Fruit fly (Drosophila melanogaster) whole organism, prepupa: ENCODE measurements around the gene CG12316.

Source experiments
- Blimp-1 ChIP-seq: fragments of 200-800 bp; sonication (Bioruptor generic); optimal IDR thresholded peaks from 3 replicates; lab custom pipeline; 2017; ENCODE audit warnings: missing biosample characterization, missing genetic modification characterization, mild to moderate bottlenecking, moderate library complexity, missing genetic modification reagents
- CG10631 ChIP-seq: fragments of 200-800 bp; sonication (Bioruptor generic); optimal IDR thresholded peaks from 2 replicates; lab custom pipeline; 2016; ENCODE audit warnings: missing biosample characterization, missing genetic modification characterization
- CG10669 ChIP-seq: fragments of 200-800 bp; sonication (Bioruptor generic); optimal IDR thresholded peaks from 3 replicates; lab custom pipeline; 2018; ENCODE audit warnings: missing biosample characterization, mild to moderate bottlenecking, missing genetic modification characterization, moderate library complexity
- CG11294 ChIP-seq: fragments of 200-800 bp; sonication (Bioruptor generic); IDR thresholded peaks from 2 replicates; pipeline ENCODE4 v1.3.6; 2022; ENCODE audit warnings: missing biosample characterization, missing genetic modification characterization
- CG11902 ChIP-seq: fragments of 200-800 bp; sonication (Bioruptor generic); optimal IDR thresholded peaks from 3 replicates; lab custom pipeline; 2016; ENCODE audit warnings: missing biosample characterization, missing genetic modification characterization
- CG15336 ChIP-seq: fragments of 200-800 bp; sonication (Bioruptor generic); IDR thresholded peaks from 2 replicates; pipeline ENCODE4 v1.3.6; 2022; ENCODE audit warnings: missing biosample characterization, missing genetic modification characterization
- CG1621 ChIP-seq: fragments of 200-800 bp; sonication (Bioruptor generic); optimal IDR thresholded peaks from 3 replicates; lab custom pipeline; 2018; ENCODE audit warnings: missing biosample characterization, mild to moderate bottlenecking, missing genetic modification characterization
- CG16779 ChIP-seq: fragments of 200-800 bp; sonication (Bioruptor generic); optimal IDR thresholded peaks from 3 replicates; lab custom pipeline; 2017; ENCODE audit warnings: missing biosample characterization, mild to moderate bottlenecking, missing genetic modification characterization
- CG3032 ChIP-seq: fragments of 200-800 bp; optimal IDR thresholded peaks from 2 replicates; lab custom pipeline; 2019; ENCODE audit warnings: missing biosample characterization, mild to moderate bottlenecking, missing genetic modification characterization, moderate library complexity
- CG31627 ChIP-seq: fragments of 200-800 bp; sonication (Bioruptor generic); optimal IDR thresholded peaks from 3 replicates; lab custom pipeline; 2016; ENCODE audit warnings: missing biosample characterization, missing genetic modification characterization
- CG3919 ChIP-seq: fragments of 200-800 bp; sonication (Bioruptor generic); optimal IDR thresholded peaks from 3 replicates; lab custom pipeline; 2016; ENCODE audit warnings: missing biosample characterization, missing genetic modification characterization
- CG4318 ChIP-seq: fragments of 200-800 bp; sonication (Bioruptor generic); optimal IDR thresholded peaks from 3 replicates; lab custom pipeline; 2017; ENCODE audit warnings: missing biosample characterization, mild to moderate bottlenecking, missing genetic modification characterization
- CG6792 ChIP-seq: fragments of 200-800 bp; sonication (Bioruptor generic); optimal IDR thresholded peaks from 3 replicates; lab custom pipeline; 2016; ENCODE audit warnings: missing biosample characterization, missing genetic modification characterization
- CG6808 ChIP-seq: fragments of 200-800 bp; sonication (Bioruptor generic); optimal IDR thresholded peaks from 3 replicates; lab custom pipeline; 2017; ENCODE audit warnings: missing biosample characterization, missing genetic modification characterization, mild to moderate bottlenecking, moderate library complexity, missing genetic modification reagents
- CG6854 ChIP-seq: fragments of 200-800 bp; sonication (Bioruptor generic); optimal IDR thresholded peaks from 2 replicates; lab custom pipeline; 2017; ENCODE audit warnings: missing biosample characterization, mild to moderate bottlenecking, missing genetic modification characterization
- CG8119 ChIP-seq: fragments of 200-800 bp; sonication (Bioruptor generic); IDR thresholded peaks from 3 replicates; pipeline ENCODE4 v1.3.6; 2022; ENCODE audit warnings: missing biosample characterization, missing genetic modification characterization
- CG8632 ChIP-seq: fragments of 200-800 bp; sonication (Bioruptor generic); optimal IDR thresholded peaks from 3 replicates; lab custom pipeline; 2016; ENCODE audit warnings: missing biosample characterization, missing genetic modification characterization
- CG9139 ChIP-seq: fragments of 200-800 bp; sonication (Bioruptor generic); optimal IDR thresholded peaks from 3 replicates; lab custom pipeline; 2017; ENCODE audit warnings: missing biosample characterization, mild to moderate bottlenecking, missing genetic modification characterization
- Eip75B ChIP-seq: fragments of 200-800 bp; sonication (Bioruptor generic); optimal IDR thresholded peaks from 3 replicates; lab custom pipeline; 2016; ENCODE audit warnings: missing biosample characterization, missing genetic modification characterization
- Eip78C ChIP-seq: fragments of 200-800 bp; sonication (Bioruptor generic); peaks from one replicate; lab custom pipeline; 2016; ENCODE audit warnings: missing biosample characterization, missing genetic modification characterization
- Eip93F ChIP-seq: fragments of 200-800 bp; sonication (Bioruptor generic); optimal IDR thresholded peaks from 2 replicates; lab custom pipeline; 2016; ENCODE audit warnings: missing biosample characterization, mild to moderate bottlenecking, missing genetic modification characterization
- Ets21C ChIP-seq: fragments of 200-800 bp; sonication (Bioruptor generic); optimal IDR thresholded peaks from 3 replicates; lab custom pipeline; 2016; ENCODE audit warnings: missing biosample characterization, missing genetic modification characterization
- Hr39 ChIP-seq: fragments of 200-800 bp; sonication (Bioruptor generic); optimal IDR thresholded peaks from 2 replicates; lab custom pipeline; 2016; ENCODE audit warnings: missing biosample characterization, missing genetic modification characterization
- Lpt ChIP-seq: fragments of 200-800 bp; sonication (Bioruptor generic); optimal IDR thresholded peaks from 3 replicates; lab custom pipeline; 2016; ENCODE audit warnings: missing biosample characterization, missing genetic modification characterization
- OdsH ChIP-seq: fragments of 200-800 bp; sonication (Bioruptor generic); optimal IDR thresholded peaks from 3 replicates; lab custom pipeline; 2016; ENCODE audit warnings: missing biosample characterization, missing genetic modification characterization
- Smox ChIP-seq: fragments of 200-800 bp; sonication (Bioruptor generic); optimal IDR thresholded peaks from 3 replicates; lab custom pipeline; 2016; ENCODE audit warnings: missing biosample characterization, missing genetic modification characterization
- Sox102F ChIP-seq: fragments of 200-800 bp; sonication (Bioruptor generic); optimal IDR thresholded peaks from 2 replicates; lab custom pipeline; 2016; ENCODE audit warnings: missing biosample characterization, mild to moderate bottlenecking, missing genetic modification characterization
- Sox14 ChIP-seq: fragments of 200-800 bp; sonication (Bioruptor generic); optimal IDR thresholded peaks from 3 replicates; lab custom pipeline; 2016; ENCODE audit warnings: missing biosample characterization, missing genetic modification characterization
- Sox15 ChIP-seq: fragments of 200-800 bp; sonication (Bioruptor generic); optimal IDR thresholded peaks from 3 replicates; lab custom pipeline; 2016; ENCODE audit warnings: missing biosample characterization, missing genetic modification characterization
- cyc ChIP-seq: fragments of 200-800 bp; sonication (Bioruptor generic); optimal IDR thresholded peaks from 3 replicates; lab custom pipeline; 2016; ENCODE audit warnings: missing biosample characterization, missing genetic modification characterization
- dsx ChIP-seq: fragments of 200-800 bp; optimal IDR thresholded peaks from 3 replicates; lab custom pipeline; 2019; ENCODE audit warnings: missing biosample characterization, mild to moderate bottlenecking, missing genetic modification characterization, moderate library complexity; ENCODE audit not compliant: poor library complexity, severe bottlenecking
- eg ChIP-seq: fragments of 200-800 bp; sonication (Bioruptor generic); IDR thresholded peaks from 3 replicates; pipeline ENCODE4 v1.3.6; 2022; ENCODE audit warnings: missing biosample characterization, missing genetic modification characterization
- fd59A ChIP-seq: fragments of 200-800 bp; sonication (Bioruptor generic); optimal IDR thresholded peaks from 2 replicates; lab custom pipeline; 2017; ENCODE audit warnings: missing biosample characterization, mild to moderate bottlenecking, missing genetic modification characterization, missing genetic modification reagents
- fd85E ChIP-seq: fragments of 200-800 bp; sonication (Bioruptor generic); optimal IDR thresholded peaks from 3 replicates; lab custom pipeline; 2016; ENCODE audit warnings: missing biosample characterization, missing genetic modification characterization
- fkh ChIP-seq: fragments of 200-800 bp; sonication (Bioruptor generic); optimal IDR thresholded peaks from 3 replicates; lab custom pipeline; 2017; ENCODE audit warnings: missing biosample characterization, mild to moderate bottlenecking, missing genetic modification characterization, moderate library complexity
- net ChIP-seq: fragments of 200-800 bp; sonication (Bioruptor generic); optimal IDR thresholded peaks from 3 replicates; lab custom pipeline; 2016; ENCODE audit warnings: missing biosample characterization, missing genetic modification characterization
- pdm3 ChIP-seq: fragments of 200-800 bp; sonication (Bioruptor generic); optimal IDR thresholded peaks from 3 replicates; lab custom pipeline; 2016; ENCODE audit warnings: missing biosample characterization, missing genetic modification characterization
- ss ChIP-seq, 2 experiments: fragments of 200-800 bp; sonication (Bioruptor generic); optimal IDR thresholded peaks; 2 replicates in 1 of 2; 3 replicates in 1 of 2; lab custom pipeline; 2017 to 2018; ENCODE audit warnings: mild to moderate bottlenecking in 2 of 2, missing biosample characterization in 2 of 2, missing genetic modification characterization in 2 of 2, moderate library complexity in 1 of 2
- svp ChIP-seq: fragments of 200-800 bp; sonication (Bioruptor generic); peaks from one replicate; lab custom pipeline; 2016; ENCODE audit warnings: missing biosample characterization, missing genetic modification characterization

CG12316 gene

DNA sequence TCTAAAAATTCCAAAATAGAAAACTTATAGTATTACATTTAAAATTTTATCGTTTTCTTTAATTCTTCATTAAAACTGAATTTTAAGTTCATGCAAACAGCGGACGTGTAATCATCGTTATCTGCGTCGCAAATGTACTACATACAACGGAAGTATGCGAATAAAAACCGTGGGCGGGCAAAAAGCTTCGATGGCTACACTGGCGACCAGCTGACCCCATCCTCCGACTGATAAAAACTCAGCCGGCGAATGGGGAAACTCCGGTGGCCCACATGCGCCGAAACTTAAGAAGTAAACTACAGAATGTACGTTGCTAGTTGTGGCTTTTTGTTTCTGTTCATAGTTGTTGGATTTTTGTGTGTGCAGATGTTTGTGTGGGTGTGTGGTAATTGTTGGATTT, 1.1 kb upstream of the CG12316 start:
- TF ChIP-seq CG6854 (GFP tag; lab: Kevin White, UChicago) (no peak), Ets21C (no peak), dsx (GFP tag; lab: Kevin White, UChicago) (no peak), Smox (GFP tag; lab: Kevin White, UChicago) (no peak), CG31627 (GFP tag; lab: Kevin White, UChicago) (no peak), fd59A (GFP tag; lab: Kevin White, UChicago) (no peak), Sox102F (GFP tag; lab: Kevin White, UChicago) (no peak), Eip78C (GFP tag; lab: Kevin White, UChicago) (peak; percentile 19), svp (GFP tag; lab: Kevin White, UChicago) (peak; percentile 78)

DNA sequence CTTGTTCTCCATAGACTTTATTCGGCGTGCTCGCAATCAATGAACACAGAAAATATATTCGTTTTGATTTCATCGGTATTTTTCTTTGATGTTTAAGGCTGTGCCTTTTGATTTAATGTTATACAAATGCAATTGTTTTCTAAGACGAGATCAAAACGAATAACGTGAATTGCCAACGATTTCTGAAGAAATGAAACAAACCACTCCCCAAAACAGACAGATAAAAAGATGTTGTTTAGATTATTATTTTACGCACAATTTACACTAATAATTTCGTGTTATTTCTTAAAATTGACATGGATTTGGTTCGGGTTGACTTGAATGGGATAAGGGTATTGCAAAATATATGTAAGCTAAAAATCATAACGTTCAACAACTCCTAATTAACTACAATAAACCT, 5.5 kb downstream of the CG12316 start, which contains the start of gene CG13457:
Gene CG13457, minus strand, starts transcription at position 101 of the 400 bp plus-strand sequence.
- no peak for TF ChIP-seq cyc (GFP tag; lab: Kevin White, UChicago)
- no peak for TF ChIP-seq Hr39 (GFP tag; lab: Kevin White, UChicago)
- TF ChIP-seq fd59A (GFP tag; lab: Kevin White, UChicago), result no peak
- TF ChIP-seq CG4318 (GFP tag; lab: Kevin White, UChicago), result no peak
- TF ChIP-seq CG31627 (GFP tag; lab: Kevin White, UChicago), result no peak
- TF ChIP-seq Sox14, result no peak
- TF ChIP-seq CG1621, result no peak
- no peak for TF ChIP-seq net (GFP tag; lab: Kevin White, UChicago)
- TF ChIP-seq CG11902, result no peak
- TF ChIP-seq Eip75B (GFP tag; lab: Kevin White, UChicago), result no peak
- TF ChIP-seq fkh, result no peak
- no peak for TF ChIP-seq CG8632 (GFP tag; lab: Kevin White, UChicago)
- no peak for TF ChIP-seq fd85E (GFP tag; lab: Kevin White, UChicago)
- TF ChIP-seq OdsH, result no peak
- TF ChIP-seq Smox (GFP tag; lab: Kevin White, UChicago), result no peak
- TF ChIP-seq, all 60 proteins: peak for 0

DNA sequence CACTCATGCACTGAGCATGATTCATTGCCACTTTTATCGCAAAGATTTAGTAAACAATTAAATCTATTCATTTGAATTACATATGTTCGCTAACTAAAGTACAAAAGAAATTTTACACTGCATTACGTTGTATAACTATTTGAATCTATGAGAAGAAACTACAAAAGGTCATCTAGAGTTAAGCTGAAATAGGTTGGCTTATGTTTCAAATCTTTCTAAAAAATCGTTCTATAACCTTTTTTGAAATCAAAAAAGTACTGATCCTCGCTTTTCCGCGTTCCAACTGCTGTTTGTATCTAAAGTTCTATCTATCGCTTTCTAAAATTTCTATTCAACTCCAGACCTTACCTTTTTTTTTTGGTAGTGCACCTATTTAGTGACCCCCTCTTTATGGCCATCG, 11.0 kb downstream of the CG12316 start:
- TF ChIP-seq ss (GFP tag; optimal IDR thresholded peaks at IDR 0.05; lab: Kevin White, UChicago) (no peak), CG10631 (GFP tag; lab: Kevin White, UChicago) (peak; percentile 25)

DNA sequence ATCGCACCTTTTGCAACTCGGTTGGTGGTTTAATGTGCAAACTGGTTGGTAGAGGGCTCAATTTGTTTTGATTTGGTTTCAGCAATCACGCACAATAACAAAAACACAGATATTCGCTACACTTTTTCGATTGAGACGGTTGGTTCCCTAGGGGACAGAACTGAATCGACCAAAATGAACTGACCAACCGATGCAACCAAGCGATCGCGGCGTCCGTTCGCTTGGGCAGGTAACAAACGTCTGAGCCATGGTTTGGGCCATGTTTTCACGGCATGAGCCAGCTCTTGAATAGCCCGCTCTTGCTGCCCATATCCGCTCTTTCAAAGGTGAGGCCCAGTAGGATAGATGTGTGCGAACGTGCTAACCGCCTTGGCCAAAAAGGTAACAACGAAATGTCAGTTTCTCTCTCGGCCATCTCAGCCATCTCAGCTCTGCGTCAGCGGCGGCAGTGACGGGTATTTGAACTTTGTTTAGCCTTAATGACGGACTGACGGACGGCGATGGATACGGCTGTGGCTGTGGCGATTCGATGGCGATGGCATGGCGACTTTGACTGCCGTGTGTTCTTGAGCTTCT, 11.6 kb downstream of the CG12316 start, which contains the start of gene CG16959:
Gene CG16959, minus strand, starts transcription at position 245 of the 576 bp plus-strand sequence.
- no peak for TF ChIP-seq CG6808
- TF ChIP-seq dsx (GFP tag; lab: Kevin White, UChicago), result peak; percentile 29
- no peak for TF ChIP-seq CG6792 (GFP tag; lab: Kevin White, UChicago)
- TF ChIP-seq fd85E (GFP tag; lab: Kevin White, UChicago), result no peak
- TF ChIP-seq Lpt (GFP tag; lab: Kevin White, UChicago), result no peak
- no peak for TF ChIP-seq pdm3 (GFP tag; lab: Kevin White, UChicago)
- TF ChIP-seq Hr39 (GFP tag; lab: Kevin White, UChicago), result no peak
- TF ChIP-seq Sox15, result no peak
- peak; percentile 80 for TF ChIP-seq CG6854 (GFP tag; lab: Kevin White, UChicago)
- TF ChIP-seq CG3919 (GFP tag; lab: Kevin White, UChicago), result no peak
- no peak for TF ChIP-seq CG15336 (GFP tag; lab: Robert Waterston, UW)
- TF ChIP-seq ss (GFP tag; optimal IDR thresholded peaks at IDR 0.05; lab: Kevin White, UChicago), result no peak
- no peak for TF ChIP-seq CG9139 (GFP tag; lab: Kevin White, UChicago)
- no peak for TF ChIP-seq eg (GFP tag; lab: Robert Waterston, UW)
- TF ChIP-seq CG4318 (GFP tag; lab: Kevin White, UChicago), result no peak
- no peak for TF ChIP-seq Blimp-1
- TF ChIP-seq CG11294 (GFP tag; lab: Robert Waterston, UW), result no peak
- no peak for TF ChIP-seq Eip93F (GFP tag; lab: Kevin White, UChicago)
- TF ChIP-seq Sox14, result no peak
- TF ChIP-seq CG10631 (GFP tag; lab: Kevin White, UChicago), result no peak
- TF ChIP-seq CG16779 (tag; lab: Kevin White, UChicago), result no peak
- TF ChIP-seq CG1621, result peak; percentile 41
- TF ChIP-seq CG3032 (tag; lab: Kevin White, UChicago), result no peak
- TF ChIP-seq CG10669 (GFP tag; lab: Kevin White, UChicago), result no peak
- no peak for TF ChIP-seq fkh
- TF ChIP-seq svp (GFP tag; lab: Kevin White, UChicago), result no peak
- 0 out of 3 replicates have a peak, but pooled peaks have one; percentile 19 for TF ChIP-seq CG8119 (GFP tag; lab: Robert Waterston, UW)
- TF ChIP-seq CG31627 (GFP tag; lab: Kevin White, UChicago), result no peak
- no peak for TF ChIP-seq Eip78C (GFP tag; lab: Kevin White, UChicago)
- TF ChIP-seq Ets21C, result no peak
